Fruit fly (Drosophila melanogaster) whole organism, embryonic: Measurements from ENCODE around the gene CG9164.

Experiments used
- Ada2b ChIP-seq: fragments of 200-800 bp; sonication (Bioruptor generic); IDR thresholded peaks from 2 replicates; pipeline ENCODE4 v1.3.6; 2022; ENCODE audit warnings: missing biosample characterization, missing genetic modification characterization
- Bteb2 ChIP-seq: fragments of 200-800 bp; sonication (Bioruptor generic); optimal IDR thresholded peaks from 2 replicates; lab custom pipeline; 2016; ENCODE audit warnings: missing biosample characterization, missing genetic modification characterization
- CG10147 ChIP-seq: fragments of 200-800 bp; sonication (Bioruptor generic); optimal IDR thresholded peaks from 2 replicates; lab custom pipeline; 2019; ENCODE audit warnings: missing biosample characterization, mild to moderate bottlenecking, missing genetic modification characterization, moderate library complexity
- CG10209 ChIP-seq: fragments of 200-800 bp; sonication (Bioruptor generic); optimal IDR thresholded peaks from 3 replicates; lab custom pipeline; 2017; ENCODE audit warnings: missing biosample characterization, mild to moderate bottlenecking, missing genetic modification characterization, missing genetic modification reagents
- CG10321 ChIP-seq: fragments of 200-800 bp; sonication (Bioruptor generic); IDR thresholded peaks from 2 replicates; pipeline ENCODE4 v1.3.6; 2022; ENCODE audit warnings: missing biosample characterization, missing genetic modification characterization
- CG10366 ChIP-seq: fragments of 200-800 bp; sonication (Bioruptor generic); IDR thresholded peaks from 2 replicates; pipeline ENCODE4 v1.3.6; 2022; ENCODE audit warnings: missing biosample characterization, missing genetic modification characterization
- CG11723 ChIP-seq: fragments of 200-800 bp; sonication (Bioruptor generic); optimal IDR thresholded peaks from 2 replicates; lab custom pipeline; 2017; ENCODE audit warnings: missing biosample characterization, mild to moderate bottlenecking, missing genetic modification characterization
- CG1233 ChIP-seq: fragments of 200-800 bp; sonication (Bioruptor generic); optimal IDR thresholded peaks from 4 replicates; lab custom pipeline; 2018; ENCODE audit warnings: missing biosample characterization, mild to moderate bottlenecking, missing genetic modification characterization
- CG12391 ChIP-seq: fragments of 200-800 bp; sonication (Bioruptor generic); optimal IDR thresholded peaks from 3 replicates; lab custom pipeline; 2018; ENCODE audit warnings: missing biosample characterization, mild to moderate bottlenecking, missing genetic modification characterization, moderate library complexity
- CG12942 ChIP-seq: fragments of 200-800 bp; sonication (Bioruptor generic); optimal IDR thresholded peaks from 3 replicates; lab custom pipeline; 2016; ENCODE audit warnings: missing biosample characterization, missing genetic modification characterization
- CG13624 ChIP-seq: fragments of 200-800 bp; sonication (Bioruptor generic); optimal IDR thresholded peaks from 2 replicates; lab custom pipeline; 2016; ENCODE audit warnings: missing biosample characterization, missing genetic modification characterization
- CG14014 ChIP-seq: fragments of 200-800 bp; sonication (Bioruptor generic); IDR thresholded peaks from 2 replicates; pipeline ENCODE4 v1.3.6; 2022; ENCODE audit warnings: missing biosample characterization, missing genetic modification characterization
- CG15011 ChIP-seq: fragments of 200-800 bp; sonication (Bioruptor generic); optimal IDR thresholded peaks from 3 replicates; lab custom pipeline; 2018; ENCODE audit warnings: missing biosample characterization, mild to moderate bottlenecking, missing genetic modification characterization
- CG1602 ChIP-seq: fragments of 200-800 bp; sonication (Bioruptor generic); optimal IDR thresholded peaks from 3 replicates; lab custom pipeline; 2016; ENCODE audit warnings: missing biosample characterization, missing genetic modification characterization
- CG18011 ChIP-seq: fragments of 200-800 bp; sonication (Bioruptor generic); optimal IDR thresholded peaks from 2 replicates; lab custom pipeline; 2017; ENCODE audit warnings: missing biosample characterization, missing genetic modification characterization, mild to moderate bottlenecking, moderate library complexity, missing genotype
- CG18619 ChIP-seq: fragments of 200-800 bp; sonication (Bioruptor generic); optimal IDR thresholded peaks from 3 replicates; lab custom pipeline; 2017; ENCODE audit warnings: missing biosample characterization, mild to moderate bottlenecking, missing genetic modification characterization
- CG2116 ChIP-seq: fragments of 200-800 bp; sonication (Bioruptor generic); optimal IDR thresholded peaks from 3 replicates; lab custom pipeline; 2018; ENCODE audit warnings: missing biosample characterization, mild to moderate bottlenecking, missing genetic modification characterization
- CG2120 ChIP-seq: fragments of 200-800 bp; sonication (Bioruptor generic); optimal IDR thresholded peaks from 3 replicates; lab custom pipeline; 2016; ENCODE audit warnings: missing biosample characterization, missing genetic modification characterization
- CG30403 ChIP-seq: fragments of 200-800 bp; sonication (Bioruptor generic); optimal IDR thresholded peaks from 3 replicates; lab custom pipeline; 2016; ENCODE audit warnings: missing biosample characterization, missing genetic modification characterization
- CG9437 ChIP-seq: fragments of 200-800 bp; sonication (Bioruptor generic); optimal IDR thresholded peaks from 2 replicates; lab custom pipeline; 2018; ENCODE audit warnings: missing biosample characterization, mild to moderate bottlenecking, missing genetic modification characterization
- E2f2 ChIP-seq: fragments of 200-800 bp; sonication (Bioruptor generic); IDR thresholded peaks from 2 replicates; pipeline ENCODE4 v1.3.6; 2022; ENCODE audit warnings: missing biosample characterization, missing genetic modification characterization
- ERR ChIP-seq: fragments of 200-800 bp; sonication (Bioruptor generic); optimal IDR thresholded peaks from 2 replicates; lab custom pipeline; 2016; ENCODE audit warnings: missing biosample characterization, missing genetic modification characterization
- Eip74EF ChIP-seq, 2 experiments: fragments of 200-800 bp in 1 of 2; fragments of >200 bp in 1 of 2; sonication (Bioruptor generic) in 1 of 2; optimal IDR thresholded peaks; 2 replicates each; lab custom pipeline; 2017 to 2019; ENCODE audit warnings: missing biosample characterization in 2 of 2, missing genetic modification characterization in 2 of 2, mild to moderate bottlenecking in 1 of 2, moderate library complexity in 1 of 2
- HmgZ ChIP-seq: fragments of 200-800 bp; sonication (Bioruptor generic); optimal IDR thresholded peaks from 2 replicates; lab custom pipeline; 2018; ENCODE audit warnings: missing biosample characterization, mild to moderate bottlenecking, missing genetic modification characterization
- Lhr ChIP-seq: fragments of 200-800 bp; sonication (Bioruptor generic); optimal IDR thresholded peaks from 3 replicates; lab custom pipeline; 2017; ENCODE audit warnings: mild to moderate bottlenecking, missing biosample characterization, missing genetic modification reagents, missing genetic modification characterization
- Myb ChIP-seq: fragments of 200-800 bp; sonication (Bioruptor generic); optimal IDR thresholded peaks from 2 replicates; lab custom pipeline; 2016; ENCODE audit warnings: missing biosample characterization, missing genetic modification characterization
- Rx ChIP-seq: fragments of 200-800 bp; sonication (Bioruptor generic); IDR thresholded peaks from 2 replicates; pipeline ENCODE4 v1.3.6; 2022; ENCODE audit warnings: missing biosample characterization, missing genetic modification characterization
- Side ChIP-seq: fragments of 200-800 bp; sonication (Bioruptor generic); optimal IDR thresholded peaks from 2 replicates; lab custom pipeline; 2016; ENCODE audit warnings: missing biosample characterization, missing genetic modification characterization
- Sry-β ChIP-seq: fragments of 200-800 bp; sonication (Bioruptor generic); optimal IDR thresholded peaks from 2 replicates; lab custom pipeline; 2018; ENCODE audit warnings: missing biosample characterization, mild to moderate bottlenecking, missing genetic modification characterization, moderate library complexity
- ab ChIP-seq: fragments of 200-800 bp; sonication (Bioruptor generic); optimal IDR thresholded peaks from 2 replicates; lab custom pipeline; 2016; ENCODE audit warnings: missing biosample characterization, missing genetic modification characterization
- az2 ChIP-seq: fragments of 200-800 bp; sonication (Bioruptor generic); optimal IDR thresholded peaks from 3 replicates; lab custom pipeline; 2016; ENCODE audit warnings: missing biosample characterization, missing genetic modification characterization
- bab2 ChIP-seq: fragments of 200-800 bp; sonication (Bioruptor generic); optimal IDR thresholded peaks from 2 replicates; lab custom pipeline; 2016; ENCODE audit warnings: missing biosample characterization, missing genetic modification characterization
- btn ChIP-seq: fragments of 200-800 bp; sonication (Bioruptor generic); optimal IDR thresholded peaks from 2 replicates; lab custom pipeline; 2016; ENCODE audit warnings: missing biosample characterization, missing genetic modification characterization
- ci ChIP-seq: fragments of 200-800 bp; sonication (Bioruptor generic); IDR thresholded peaks from 3 replicates; pipeline ENCODE4 v1.3.6; 2022; ENCODE audit warnings: missing biosample characterization, missing genetic modification characterization
- dysf ChIP-seq: fragments of 200-800 bp; sonication (Bioruptor generic); IDR thresholded peaks from 3 replicates; pipeline ENCODE4 v1.3.6; 2022; ENCODE audit warnings: missing biosample characterization, missing genetic modification characterization
- emc ChIP-seq: fragments of 200-800 bp; sonication (Bioruptor generic); optimal IDR thresholded peaks from 2 replicates; lab custom pipeline; 2016; ENCODE audit warnings: missing biosample characterization, missing genetic modification characterization
- eyg ChIP-seq: fragments of 200-800 bp; sonication (Bioruptor generic); optimal IDR thresholded peaks from 3 replicates; lab custom pipeline; 2016; ENCODE audit warnings: missing biosample characterization, missing genetic modification characterization
- fd102C ChIP-seq: fragments of 200-800 bp; sonication (Bioruptor generic); optimal IDR thresholded peaks from 2 replicates; lab custom pipeline; 2018; ENCODE audit warnings: missing biosample characterization, mild to moderate bottlenecking, missing genetic modification characterization, moderate library complexity
- ham ChIP-seq: fragments of 200-800 bp; sonication (Bioruptor generic); IDR thresholded peaks from 2 replicates; pipeline ENCODE4 v1.3.6; 2022; ENCODE audit warnings: missing biosample characterization, missing genetic modification characterization
- hb ChIP-seq: fragments of 200-800 bp; sonication (Bioruptor generic); IDR thresholded peaks from 3 replicates; pipeline ENCODE4 v1.3.6; 2022; ENCODE audit warnings: missing biosample characterization, missing genetic modification characterization; ENCODE audit not compliant: partially characterized antibody
- odd ChIP-seq: fragments of 200-800 bp; sonication (Bioruptor generic); optimal IDR thresholded peaks from 2 replicates; lab custom pipeline; 2017; ENCODE audit warnings: missing biosample characterization, mild to moderate bottlenecking, missing genetic modification characterization
- onecut ChIP-seq: fragments of 200-800 bp; sonication (Bioruptor generic); IDR thresholded peaks from 2 replicates; pipeline ENCODE4 v1.3.6; 2022; ENCODE audit warnings: missing biosample characterization, missing genetic modification characterization
- pnt ChIP-seq: fragments of 200-800 bp; sonication (Bioruptor generic); optimal IDR thresholded peaks from 3 replicates; lab custom pipeline; 2016; ENCODE audit warnings: missing biosample characterization, missing genetic modification characterization
- pros ChIP-seq: fragments of 200-800 bp; sonication (Bioruptor generic); optimal IDR thresholded peaks from 3 replicates; lab custom pipeline; 2019; ENCODE audit warnings: missing biosample characterization, mild to moderate bottlenecking, missing genetic modification characterization, moderate library complexity
- ranshi ChIP-seq: fragments of 200-800 bp; sonication (Bioruptor generic); IDR thresholded peaks from 2 replicates; pipeline ENCODE4 v1.3.6; 2022; ENCODE audit warnings: missing biosample characterization, missing genetic modification characterization
- rib ChIP-seq: fragments of 200-800 bp; sonication (Bioruptor generic); IDR thresholded peaks from 2 replicates; pipeline ENCODE4 v1.3.6; 2022; ENCODE audit warnings: missing biosample characterization, missing genetic modification characterization
- sens ChIP-seq: fragments of 200-800 bp; sonication (Bioruptor generic); peaks from one replicate; lab custom pipeline; 2016; ENCODE audit warnings: missing biosample characterization, missing genetic modification characterization
- sr ChIP-seq: fragments of 200-800 bp; sonication (Bioruptor generic); IDR thresholded peaks from 3 replicates; pipeline ENCODE4 v1.3.6; 2022; ENCODE audit warnings: missing biosample characterization, missing genetic modification characterization
- tio ChIP-seq: fragments of 200-800 bp; sonication (Bioruptor generic); optimal IDR thresholded peaks from 2 replicates; lab custom pipeline; 2017; ENCODE audit warnings: missing biosample characterization, missing genetic modification characterization, inconsistent platforms
- toy ChIP-seq: fragments of 200-800 bp; sonication (Bioruptor generic); IDR thresholded peaks from 2 replicates; pipeline ENCODE4 v1.3.6; 2022; ENCODE audit warnings: missing biosample characterization, missing genetic modification characterization

The CG9164 gene

dm6 chrX:15383513-15384373 is 1.5 kb downstream of the CG9164 start (continued):
- TF ChIP-seq fd102C (no peak), eyg (GFP tag; lab: Kevin White, UChicago) (no peak), Side (GFP tag; lab: Kevin White, UChicago) (no peak), CG2120 (GFP tag; lab: Kevin White, UChicago) (peak; percentile 56), Ada2b (peak; percentile 32; the same call in 1 of the 2 replicates), CG2116 (GFP tag; lab: Kevin White, UChicago) (no peak), odd (GFP tag; lab: Kevin White, UChicago) (peak; percentile 19), hb (no peak), CG18619 (peak; percentile 55), CG1602 (peak; percentile 10), dysf (GFP tag; lab: Robert Waterston, UW) (peak; percentile 57; the same call in 2 of the 3 replicates), CG10147 (GFP tag; lab: Kevin White, UChicago) (peak; percentile 6), Lhr (GFP tag; lab: Kevin White, UChicago) (no peak), btn (GFP tag; lab: Kevin White, UChicago) (no peak), ci (peak; percentile 49; the same call in 1 of the 3 replicates), CG10366 (GFP tag; lab: Robert Waterston, UW) (peak; percentile 48), CG12942 (GFP tag; lab: Kevin White, UChicago) (no peak), rib (GFP tag; lab: Robert Waterston, UW) (no peak), Eip74EF (GFP tag; optimal IDR thresholded peaks at IDR 0.05; lab: Kevin White, UChicago) (peak in 1 of 2 experiments; percentile 51), CG14014 (GFP tag; lab: Robert Waterston, UW) (peak; percentile 26; the same call in 1 of the 2 replicates), Myb (GFP tag; lab: Kevin White, UChicago) (no peak), CG13624 (no peak), sens (peak; percentile 69), E2f2 (GFP tag; lab: Robert Waterston, UW) (peak; percentile 6; the same call in 1 of the 2 replicates), az2 (GFP tag; lab: Kevin White, UChicago) (peak; percentile 35), CG15011 (GFP tag; lab: Kevin White, UChicago) (peak; percentile 32), onecut (peak; percentile 19; the same call in 1 of the 2 replicates), pros (peak; percentile 85), CG11723 (peak; percentile 13), CG10209 (GFP tag; lab: Kevin White, UChicago) (peak; percentile 35), ERR (GFP tag; lab: Kevin White, UChicago) (no peak), CG12391 (tag; lab: Kevin White, UChicago) (peak; percentile 68), tio (peak; percentile 42), ranshi (GFP tag; lab: Robert Waterston, UW) (peak; percentile 37; the same call in 1 of the 2 replicates), emc (no peak), sr (GFP tag; lab: Robert Waterston, UW) (no peak), ab (GFP tag; lab: Kevin White, UChicago) (no peak), HmgZ (peak; percentile 17), pnt (GFP tag; lab: Kevin White, UChicago) (no peak), ham (GFP tag; lab: Robert Waterston, UW) (no peak), CG18011 (GFP tag; lab: Kevin White, UChicago) (no peak), CG1233 (GFP tag; lab: Kevin White, UChicago) (no peak), CG10321 (GFP tag; lab: Robert Waterston, UW) (no peak), Rx (GFP tag; lab: Robert Waterston, UW) (no peak), CG30403 (GFP tag; lab: Kevin White, UChicago) (peak; percentile 67), Sry-β (GFP tag; lab: Kevin White, UChicago) (no peak), toy (GFP tag; lab: Robert Waterston, UW) (no peak), CG9437 (GFP tag; lab: Kevin White, UChicago) (peak; percentile 20), Bteb2 (GFP tag; lab: Kevin White, UChicago) (no peak), bab2 (no peak)
